Fruit fly (Drosophila melanogaster) whole organism, wandering third instar larva: ENCODE results near the gene CG45095.

Experiments
- Abd-B ChIP-seq: fragments of >200 bp; optimal IDR thresholded peaks from 2 replicates; lab custom pipeline; 2017; ENCODE audit warnings: missing biosample characterization, missing genetic modification characterization
- CG32264 ChIP-seq: fragments of 200-800 bp; sonication (Bioruptor generic); optimal IDR thresholded peaks from 2 replicates; lab custom pipeline; 2016; ENCODE audit warnings: missing biosample characterization, missing genetic modification characterization
- CG9705 ChIP-seq: fragments of 200-800 bp; sonication (Bioruptor generic); optimal IDR thresholded peaks from 2 replicates; lab custom pipeline; 2018; ENCODE audit warnings: missing biosample characterization, mild to moderate bottlenecking, missing genetic modification characterization
- Dfd ChIP-seq: fragments of >200 bp; optimal IDR thresholded peaks from 2 replicates; lab custom pipeline; 2017; ENCODE audit warnings: missing biosample characterization, missing genetic modification characterization
- Dif ChIP-seq: fragments of 200-275, 200-300 bp; sonication (Bioruptor generic); optimal IDR thresholded peaks from 2 replicates; lab custom pipeline; 2018; ENCODE audit warnings: missing biosample characterization, missing genetic modification characterization; ENCODE audit not compliant: partially characterized antibody
- GATAd ChIP-seq: sonication (Bioruptor generic); optimal IDR thresholded peaks from 2 replicates; lab custom pipeline; 2016; ENCODE audit warnings: missing biosample characterization, missing genetic modification characterization
- Hnf4 ChIP-seq: fragments of 200-800 bp; sonication (Bioruptor generic); optimal IDR thresholded peaks from 2 replicates; lab custom pipeline; 2016; ENCODE audit warnings: missing biosample characterization, mild to moderate bottlenecking, missing genetic modification characterization
- Hr78 ChIP-seq: fragments of >200 bp; optimal IDR thresholded peaks from 2 replicates; lab custom pipeline; 2017; ENCODE audit warnings: missing biosample characterization, missing genetic modification characterization
- Jra ChIP-seq: sonication (Bioruptor generic); optimal IDR thresholded peaks from 2 replicates; lab custom pipeline; 2016; ENCODE audit warnings: missing biosample characterization, missing genetic modification characterization
- Myc ChIP-seq: fragments of >200 bp; optimal IDR thresholded peaks from 2 replicates; lab custom pipeline; 2017
- N ChIP-seq: fragments of >200 bp; optimal IDR thresholded peaks from 2 replicates; lab custom pipeline; 2018; ENCODE audit warnings: missing biosample characterization, missing external identifiers, missing genetic modification characterization
- OdsH ChIP-seq: fragments of 200-800 bp; sonication (Bioruptor generic); optimal IDR thresholded peaks from 2 replicates; lab custom pipeline; 2016; ENCODE audit warnings: missing biosample characterization, mild to moderate bottlenecking, missing genetic modification characterization
- Rel ChIP-seq, 2 experiments: fragments of 200-800 bp; sonication (Bioruptor generic) in 1 of 2; optimal IDR thresholded peaks; 2 replicates in 1 of 2; 3 replicates in 1 of 2; lab custom pipeline; 2016 to 2019; ENCODE audit warnings: mild to moderate bottlenecking in 2 of 2, missing biosample characterization in 2 of 2, missing genetic modification characterization in 2 of 2, moderate library complexity in 1 of 2
- Sp1 ChIP-seq: fragments of 200-800 bp; sonication (Bioruptor generic); optimal IDR thresholded peaks from 3 replicates; lab custom pipeline; 2019; ENCODE audit warnings: missing biosample characterization, mild to moderate bottlenecking, missing genetic modification characterization, moderate library complexity
- Vsx2 ChIP-seq: fragments of 200-300, 225-300 bp; sonication (Bioruptor generic); optimal IDR thresholded peaks from 2 replicates; lab custom pipeline; 2018; ENCODE audit warnings: missing biosample characterization, missing genetic modification characterization; ENCODE audit not compliant: partially characterized antibody
- br ChIP-seq: fragments of 200-800 bp; sonication (Bioruptor generic); optimal IDR thresholded peaks from 2 replicates; lab custom pipeline; 2016; ENCODE audit warnings: missing biosample characterization, missing genetic modification characterization
- dl ChIP-seq, 2 experiments: fragments of 175-275, 200-275 bp in 1 of 2; fragments of 200-275 bp in 1 of 2; sonication (Bioruptor generic); optimal IDR thresholded peaks; lab custom pipeline; 2018; ENCODE audit warnings: mild to moderate bottlenecking in 2 of 2, missing biosample characterization in 2 of 2, missing genetic modification characterization in 2 of 2, moderate library complexity in 2 of 2; ENCODE audit not compliant: partially characterized antibody in 2 of 2, insufficient read depth in 1 of 2
- dmrt93B ChIP-seq: fragments of 200-800 bp; sonication (Bioruptor generic); optimal IDR thresholded peaks from 2 replicates; lab custom pipeline; 2018; ENCODE audit warnings: missing biosample characterization, mild to moderate bottlenecking, missing genetic modification characterization
- dsf ChIP-seq: sonication (Bioruptor generic); optimal IDR thresholded peaks from 2 replicates; lab custom pipeline; 2016; ENCODE audit warnings: missing biosample characterization, missing genetic modification characterization, borderline replicate concordance
- ey ChIP-seq: fragments of 200-800 bp; sonication (Bioruptor generic); optimal IDR thresholded peaks from 2 replicates; lab custom pipeline; 2016; ENCODE audit warnings: missing biosample characterization, missing genetic modification characterization
- foxo ChIP-seq, 2 experiments: fragments of 200-800 bp; sonication (Bioruptor generic); optimal IDR thresholded peaks; 2 replicates in 1 of 2; 3 replicates in 1 of 2; lab custom pipeline; 2016 to 2017; ENCODE audit warnings: missing biosample characterization in 2 of 2, missing genetic modification characterization in 2 of 2
- fru ChIP-seq: fragments of 200-800 bp; sonication (Bioruptor generic); optimal IDR thresholded peaks from 3 replicates; lab custom pipeline; 2016; ENCODE audit warnings: missing biosample characterization, mild to moderate bottlenecking, missing genetic modification characterization
- h ChIP-seq: fragments of 200-800 bp; sonication (Bioruptor generic); optimal IDR thresholded peaks from 3 replicates; lab custom pipeline; 2016; ENCODE audit warnings: missing biosample characterization, mild to moderate bottlenecking, missing genetic modification characterization
- lola ChIP-seq: fragments of >200 bp; optimal IDR thresholded peaks from 2 replicates; lab custom pipeline; 2017; ENCODE audit warnings: missing biosample characterization, missing genetic modification characterization
- rgr ChIP-seq: fragments of 200-800 bp; sonication (Bioruptor generic); optimal IDR thresholded peaks from 3 replicates; lab custom pipeline; 2016; ENCODE audit warnings: missing biosample characterization, mild to moderate bottlenecking, missing genetic modification characterization
- sage ChIP-seq: fragments of 200-800 bp; sonication (Bioruptor generic); optimal IDR thresholded peaks from 2 replicates; lab custom pipeline; 2016; ENCODE audit warnings: missing biosample characterization, mild to moderate bottlenecking, missing genetic modification characterization
- sv ChIP-seq: fragments of 200-800 bp; sonication (Bioruptor generic); optimal IDR thresholded peaks from 3 replicates; lab custom pipeline; 2016; ENCODE audit warnings: missing biosample characterization, missing genetic modification characterization
- tai ChIP-seq: sonication (Bioruptor generic); optimal IDR thresholded peaks from 2 replicates; lab custom pipeline; 2016; ENCODE audit warnings: missing biosample characterization, missing genetic modification characterization
- woc ChIP-seq: sonication (Bioruptor generic); optimal IDR thresholded peaks from 2 replicates; lab custom pipeline; 2016; ENCODE audit warnings: missing biosample characterization, mild to moderate bottlenecking, missing genetic modification characterization

The CG45095 gene

DNA sequence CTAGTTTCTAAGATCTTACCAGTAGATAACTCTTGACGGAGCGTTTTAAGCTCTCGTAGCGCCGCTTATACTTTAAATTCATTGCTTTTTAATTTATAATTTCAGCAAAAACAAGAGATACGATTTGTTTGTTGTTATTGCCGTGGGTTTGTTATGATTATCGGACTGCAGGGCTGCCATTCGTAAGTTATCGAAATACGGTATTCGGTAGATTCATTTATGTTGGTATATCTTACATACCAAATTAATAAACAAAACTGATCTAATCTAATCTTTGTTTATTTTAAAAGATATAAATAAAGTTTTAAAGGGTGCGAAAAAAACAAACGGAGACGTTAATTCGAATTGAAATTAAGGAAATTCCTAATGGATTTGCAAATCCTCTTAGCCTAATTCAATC lies 46.3 kb upstream of the CG45095 start, which contains the start of the genes CG31111 and stac:
TSS of gene CG31111 (minus strand) at position 162 of the 400 bp plus-strand sequence.
TSS of gene stac (plus strand) at position 271 of the 400 bp plus-strand sequence.
- TF ChIP-seq Rel (GFP tag; optimal IDR thresholded peaks at IDR 0.05; lab: Kevin White, UChicago) = no peak
- peak; percentile 22 for TF ChIP-seq Rel (tag; optimal IDR thresholded peaks at IDR 0.05; lab: Kevin White, UChicago)
- peak; percentile 52 for TF ChIP-seq sage (GFP tag; lab: Kevin White, UChicago)
- no peak for TF ChIP-seq Hr78 (GFP tag; lab: Kevin White, UChicago)
- TF ChIP-seq sv (GFP tag; lab: Kevin White, UChicago) = no peak
- no peak for TF ChIP-seq br (GFP tag; lab: Kevin White, UChicago)

DNA sequence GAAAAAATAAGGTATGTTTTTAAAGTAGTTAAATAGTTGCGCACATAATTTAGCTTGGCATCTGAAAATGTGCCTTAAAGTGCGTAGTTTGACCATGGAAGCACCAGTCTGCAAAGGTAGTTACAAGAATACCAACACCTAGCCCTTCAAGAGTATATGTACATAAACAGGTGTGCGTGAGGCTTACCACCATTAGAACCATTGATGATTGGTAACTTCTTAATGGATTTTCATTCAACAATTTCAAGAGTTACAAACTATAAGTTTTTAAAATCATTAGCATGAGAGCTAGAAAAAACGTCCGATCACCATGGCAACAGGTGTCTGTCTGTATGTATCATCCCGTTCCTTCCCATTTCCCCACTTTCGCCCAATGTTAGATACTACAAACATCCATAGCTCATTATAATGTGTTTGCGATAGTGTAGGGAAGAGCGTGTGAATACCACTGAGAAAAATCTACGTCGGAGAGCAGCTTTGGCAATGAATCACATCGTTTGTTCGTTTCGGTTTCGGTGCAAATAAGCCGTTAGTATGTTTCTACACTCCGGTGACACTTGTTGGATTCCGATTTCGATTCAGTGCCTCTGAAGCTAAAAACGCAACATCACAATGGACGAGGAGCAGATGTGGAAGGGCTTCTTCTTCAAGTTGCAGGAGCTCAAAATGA lies 45.7 kb upstream of the CG45095 start:
- TF ChIP-seq dmrt93B (GFP tag; lab: Kevin White, UChicago) (no peak), lola (GFP tag; lab: Kevin White, UChicago) (no peak), Rel (GFP tag; optimal IDR thresholded peaks at IDR 0.05; lab: Kevin White, UChicago) (no peak), Rel (tag; optimal IDR thresholded peaks at IDR 0.05; lab: Kevin White, UChicago) (peak; percentile 72), CG32264 (GFP tag; lab: Kevin White, UChicago) (no peak), Hr78 (GFP tag; lab: Kevin White, UChicago) (no peak)

DNA sequence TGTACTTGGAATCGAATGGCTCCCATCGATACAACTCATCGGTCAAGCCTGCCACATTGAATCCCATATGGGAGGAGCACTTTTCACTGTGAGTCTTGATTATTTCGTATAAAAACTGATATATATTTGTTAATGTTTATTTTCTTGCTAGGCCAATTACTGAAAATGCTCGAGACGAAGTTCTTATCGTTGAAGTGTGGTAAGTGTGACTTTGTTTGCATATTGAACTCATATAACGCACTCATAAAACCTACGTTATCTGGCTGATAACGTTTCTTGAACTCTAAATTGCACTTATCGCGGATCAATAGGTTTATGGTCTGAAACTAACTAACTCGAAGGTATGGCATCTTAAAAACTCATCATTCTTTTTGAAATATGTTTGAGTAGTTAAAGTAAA lies 41.9 kb upstream of the CG45095 start:
- TF ChIP-seq fru (GFP tag; lab: Kevin White, UChicago) (no peak), foxo (GFP tag; optimal IDR thresholded peaks at IDR 0.05; lab: Kevin White, UChicago) (no peak), rgr (GFP tag; lab: Kevin White, UChicago) (no peak), OdsH (GFP tag; lab: Kevin White, UChicago) (no peak), Dfd (GFP tag; lab: Kevin White, UChicago) (no peak), dmrt93B (GFP tag; lab: Kevin White, UChicago) (no peak), CG9705 (GFP tag; lab: Kevin White, UChicago) (no peak), N (GFP tag; lab: Kevin White, UChicago) (no peak), Abd-B (GFP tag; lab: Kevin White, UChicago) (no peak), tai (GFP tag; lab: Kevin White, UChicago) (no peak), br (GFP tag; lab: Kevin White, UChicago) (no peak), dsf (GFP tag; lab: Kevin White, UChicago) (no peak), sage (GFP tag; lab: Kevin White, UChicago) (no peak), GATAd (no peak), Dif (GFP tag; lab: Kevin White, UChicago) (no peak), Sp1 (no peak)

DNA sequence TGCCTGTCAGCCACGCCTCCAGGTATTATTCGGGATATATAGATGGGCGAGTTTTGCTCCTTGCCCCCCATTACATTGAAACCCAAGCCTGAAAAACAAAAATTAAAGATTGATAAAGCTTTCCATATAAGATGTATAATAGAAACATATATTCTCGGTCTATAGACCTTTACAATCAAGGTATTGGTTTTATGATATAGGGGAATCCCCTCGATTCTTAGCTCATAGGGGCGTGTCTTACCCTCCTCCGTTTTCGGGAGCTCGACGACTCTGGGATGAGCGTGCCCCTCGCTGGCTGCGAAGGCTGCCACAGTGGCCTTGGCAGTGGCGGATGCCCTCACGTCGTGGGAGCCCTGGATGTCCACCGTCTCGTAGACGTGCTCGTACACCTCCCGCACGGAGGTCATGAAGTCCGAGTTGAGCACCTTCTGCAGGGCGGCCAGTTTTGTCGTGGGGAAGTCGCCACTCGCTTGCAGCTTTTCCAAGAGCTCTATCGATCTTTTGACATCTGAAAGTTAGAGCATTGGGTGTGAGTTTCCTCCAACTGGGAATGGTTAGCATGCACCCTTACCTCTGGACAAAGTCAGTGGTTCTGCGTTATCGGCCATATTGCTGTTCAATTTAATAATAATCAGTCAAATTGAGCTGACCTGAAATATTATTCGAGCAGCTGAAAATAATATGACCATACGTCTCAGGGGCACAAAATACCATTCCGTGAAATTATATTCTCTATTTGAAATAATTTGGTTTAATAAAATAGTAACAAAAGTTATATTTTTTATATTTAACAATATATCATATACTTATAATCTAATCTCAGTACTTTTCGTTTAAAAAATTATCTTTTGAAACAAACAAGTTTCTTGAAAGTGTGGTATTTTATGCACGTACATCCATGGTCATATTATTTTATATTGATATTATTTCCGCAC lies 37.2 kb upstream of the CG45095 start, which contains the start of the genes veli and PQBP1:
TSS of gene veli (minus strand) at position 685 of the 935 bp plus-strand sequence.
TSS of gene PQBP1 (plus strand) at position 885 of the 935 bp plus-strand sequence.
- TF ChIP-seq Hnf4 (GFP tag; lab: Kevin White, UChicago) = no peak
- TF ChIP-seq Rel (GFP tag; optimal IDR thresholded peaks at IDR 0.05; lab: Kevin White, UChicago) = no peak
- peak; percentile 95 for TF ChIP-seq Rel (tag; optimal IDR thresholded peaks at IDR 0.05; lab: Kevin White, UChicago)

DNA sequence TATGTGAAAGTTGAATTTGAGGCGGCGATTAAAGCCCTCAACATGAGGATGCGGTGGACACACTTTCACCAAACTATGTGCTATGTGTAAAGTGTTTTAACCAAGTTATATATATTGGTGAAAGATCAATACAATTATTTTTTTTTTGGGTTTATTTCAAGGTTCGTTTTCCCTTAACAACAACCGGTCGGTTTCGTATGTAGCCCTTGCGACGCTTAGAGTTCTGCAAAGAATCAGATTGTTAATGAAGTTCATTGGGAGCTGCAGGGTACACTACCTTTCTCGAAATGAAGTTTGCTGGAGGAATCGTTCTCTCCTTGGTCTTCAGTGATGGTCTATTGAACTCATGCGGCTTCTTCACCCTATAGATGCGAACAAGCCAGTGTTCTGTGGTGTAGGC lies 35.5 kb upstream of the CG45095 start:
- no peak for TF ChIP-seq dl (GFP tag; optimal IDR thresholded peaks at IDR 0.05; lab: Kevin White, UChicago; ENCODE audit: insufficient read depth in 1 of 2, partially characterized antibody in 2 of 2)
- no peak for TF ChIP-seq Myc (lab: Kevin White, UChicago)
- TF ChIP-seq woc (GFP tag; lab: Kevin White, UChicago) = no peak
- TF ChIP-seq Jra (GFP tag; lab: Kevin White, UChicago) = no peak
- TF ChIP-seq ey (GFP tag; lab: Kevin White, UChicago) = no peak
- no peak for TF ChIP-seq Vsx2 (GFP tag; lab: Kevin White, UChicago)
- TF ChIP-seq h (GFP tag; lab: Kevin White, UChicago) = no peak
